Fruit fly (Drosophila melanogaster) whole organism, embryonic: Measurements from ENCODE around the gene Mvd.

Source experiments
- Asciz ChIP-seq: fragments of 200-800 bp; sonication (Bioruptor generic); optimal IDR thresholded peaks from 2 replicates; lab custom pipeline; 2017; ENCODE audit warnings: missing biosample characterization, mild to moderate bottlenecking, missing genetic modification characterization, missing genetic modification reagents
- BEAF-32 ChIP-seq: fragments of 200-800 bp; sonication (Bioruptor generic); optimal IDR thresholded peaks from 3 replicates; lab custom pipeline; 2017; ENCODE audit warnings: missing biosample characterization, missing genetic modification characterization, mild to moderate bottlenecking, moderate library complexity, missing genetic modification reagents
- Blimp-1 ChIP-seq: fragments of 200-800 bp; sonication (Bioruptor generic); optimal IDR thresholded peaks from 3 replicates; lab custom pipeline; 2018; ENCODE audit warnings: missing biosample characterization, missing genetic modification characterization, mild to moderate bottlenecking, moderate library complexity, missing genetic modification reagents
- CG1024 ChIP-seq: fragments of 200-800 bp; sonication (Bioruptor generic); IDR thresholded peaks from 2 replicates; pipeline ENCODE4 v1.3.6; 2022; ENCODE audit warnings: missing biosample characterization, missing genetic modification characterization
- CG10543 ChIP-seq: fragments of 200-800 bp; sonication (Bioruptor generic); optimal IDR thresholded peaks from 3 replicates; lab custom pipeline; 2017; ENCODE audit warnings: missing biosample characterization, mild to moderate bottlenecking, missing genetic modification characterization, moderate library complexity
- CG12219 ChIP-seq: fragments of 200-800 bp; sonication (Bioruptor generic); optimal IDR thresholded peaks from 3 replicates; lab custom pipeline; 2018; ENCODE audit warnings: missing biosample characterization, mild to moderate bottlenecking, missing genetic modification characterization
- CG12769 ChIP-seq: fragments of 200-800 bp; sonication (Bioruptor generic); optimal IDR thresholded peaks from 2 replicates; lab custom pipeline; 2019; ENCODE audit warnings: missing biosample characterization, mild to moderate bottlenecking, missing genetic modification characterization, moderate library complexity
- CG13894 ChIP-seq: fragments of 200-800 bp; sonication (Bioruptor generic); optimal IDR thresholded peaks from 3 replicates; lab custom pipeline; 2018; ENCODE audit warnings: missing biosample characterization, mild to moderate bottlenecking, missing genetic modification characterization, moderate library complexity
- CG16779 ChIP-seq: fragments of 200-800 bp; sonication (Bioruptor generic); IDR thresholded peaks from 2 replicates; pipeline ENCODE4 v1.3.6; 2022; ENCODE audit warnings: missing biosample characterization, missing genetic modification characterization
- CG18476 ChIP-seq: fragments of 200-800 bp; sonication (Bioruptor generic); optimal IDR thresholded peaks from 2 replicates; lab custom pipeline; 2016; ENCODE audit warnings: missing biosample characterization, mild to moderate bottlenecking, missing genetic modification characterization
- CG2116 ChIP-seq: fragments of 200-800 bp; sonication (Bioruptor generic); optimal IDR thresholded peaks from 3 replicates; lab custom pipeline; 2018; ENCODE audit warnings: missing biosample characterization, mild to moderate bottlenecking, missing genetic modification characterization
- CG2202 ChIP-seq: fragments of 200-800 bp; sonication (Bioruptor generic); optimal IDR thresholded peaks from 2 replicates; lab custom pipeline; 2018; ENCODE audit warnings: missing biosample characterization, mild to moderate bottlenecking, missing genetic modification characterization
- CG30431 ChIP-seq: fragments of 200-800 bp; sonication (Bioruptor generic); optimal IDR thresholded peaks from 2 replicates; lab custom pipeline; 2017; ENCODE audit warnings: missing biosample characterization, missing genetic modification characterization
- CG34376 ChIP-seq: fragments of 200-800 bp; sonication (Bioruptor generic); optimal IDR thresholded peaks from 2 replicates; lab custom pipeline; 2018; ENCODE audit warnings: missing biosample characterization, mild to moderate bottlenecking, missing genetic modification characterization
- CG34422 ChIP-seq: fragments of 200-800 bp; sonication (Bioruptor generic); IDR thresholded peaks from 3 replicates; pipeline ENCODE4 v1.3.6; 2022; ENCODE audit warnings: missing biosample characterization, missing genetic modification characterization
- CG43689 ChIP-seq: fragments of 200-800 bp; sonication (Bioruptor generic); IDR thresholded peaks from 2 replicates; pipeline ENCODE4 v1.3.6; 2022; ENCODE audit warnings: missing biosample characterization, missing genetic modification characterization
- CG5953 ChIP-seq: fragments of 200-800 bp; sonication (Bioruptor generic); IDR thresholded peaks from 2 replicates; pipeline ENCODE4 v1.3.6; 2022; ENCODE audit warnings: missing biosample characterization, missing genetic modification characterization
- CG6654 ChIP-seq: fragments of 200-800 bp; sonication (Bioruptor generic); optimal IDR thresholded peaks from 2 replicates; lab custom pipeline; 2017; ENCODE audit warnings: missing biosample characterization, mild to moderate bottlenecking, missing genetic modification characterization
- CG6765 ChIP-seq: fragments of 200-800 bp; sonication (Bioruptor generic); optimal IDR thresholded peaks from 3 replicates; lab custom pipeline; 2017; ENCODE audit warnings: missing biosample characterization, mild to moderate bottlenecking, missing genetic modification characterization
- CG7839 ChIP-seq: fragments of 200-800 bp; sonication (Bioruptor generic); optimal IDR thresholded peaks from 3 replicates; lab custom pipeline; 2018; ENCODE audit warnings: missing biosample characterization, mild to moderate bottlenecking, missing genetic modification characterization, moderate library complexity
- CG7963 ChIP-seq: fragments of 200-800 bp; sonication (Bioruptor generic); IDR thresholded peaks from 3 replicates; pipeline ENCODE4 v1.3.6; 2022; ENCODE audit warnings: missing biosample characterization, missing genetic modification characterization; ENCODE audit not compliant: partially characterized antibody
- CG7987 ChIP-seq: fragments of 200-800 bp; sonication (Bioruptor generic); optimal IDR thresholded peaks from 2 replicates; lab custom pipeline; 2018; ENCODE audit warnings: missing biosample characterization, mild to moderate bottlenecking, missing genetic modification characterization, moderate library complexity
- CG8478 ChIP-seq: fragments of >200 bp; optimal IDR thresholded peaks from 2 replicates; lab custom pipeline; 2018
- CG9876 ChIP-seq: fragments of 200-800 bp; sonication (Bioruptor generic); optimal IDR thresholded peaks from 2 replicates; lab custom pipeline; 2016; ENCODE audit warnings: missing biosample characterization, missing genetic modification characterization
- CrebB ChIP-seq: fragments of 200-800 bp; sonication (Bioruptor generic); optimal IDR thresholded peaks from 3 replicates; lab custom pipeline; 2018; ENCODE audit warnings: missing biosample characterization, mild to moderate bottlenecking, missing genetic modification characterization
- D19A ChIP-seq: fragments of 200-800 bp; optimal IDR thresholded peaks from 3 replicates; lab custom pipeline; 2019; ENCODE audit warnings: missing biosample characterization, mild to moderate bottlenecking, missing genetic modification characterization, moderate library complexity
- Dbx ChIP-seq: fragments of 200-800 bp; sonication (Bioruptor generic); IDR thresholded peaks from 3 replicates; pipeline ENCODE4 v1.3.6; 2022; ENCODE audit warnings: missing biosample characterization, missing genetic modification characterization
- E2f1 ChIP-seq: fragments of 200-800 bp; sonication (Bioruptor generic); IDR thresholded peaks from 2 replicates; pipeline ENCODE4 v1.3.6; 2022; ENCODE audit warnings: missing biosample characterization, missing genetic modification characterization
- HLH4C ChIP-seq: fragments of 200-800 bp; sonication (Bioruptor generic); IDR thresholded peaks from 3 replicates; pipeline ENCODE4 v1.3.6; 2022; ENCODE audit warnings: missing biosample characterization, missing genetic modification characterization; ENCODE audit not compliant: partially characterized antibody
- Mad ChIP-seq: fragments of 200-800 bp; sonication (Bioruptor generic); optimal IDR thresholded peaks from 2 replicates; lab custom pipeline; 2016; ENCODE audit warnings: missing biosample characterization, missing genetic modification characterization
- Max ChIP-seq: fragments of 200-800 bp; sonication (Bioruptor generic); optimal IDR thresholded peaks from 2 replicates; lab custom pipeline; 2016; ENCODE audit warnings: missing biosample characterization, mild to moderate bottlenecking, missing genetic modification characterization
- Meics ChIP-seq: fragments of 200-800 bp; sonication (Bioruptor generic); optimal IDR thresholded peaks from 2 replicates; lab custom pipeline; 2017; ENCODE audit warnings: missing biosample characterization, mild to moderate bottlenecking, missing genetic modification characterization
- NC2α ChIP-seq: fragments of 200-800 bp; sonication (Bioruptor generic); optimal IDR thresholded peaks from 2 replicates; lab custom pipeline; 2016; ENCODE audit warnings: missing biosample characterization, missing genetic modification characterization
- Side ChIP-seq: fragments of 200-800 bp; sonication (Bioruptor generic); optimal IDR thresholded peaks from 2 replicates; lab custom pipeline; 2016; ENCODE audit warnings: missing biosample characterization, missing genetic modification characterization
- Usf ChIP-seq: fragments of 200-800 bp; sonication (Bioruptor generic); optimal IDR thresholded peaks from 2 replicates; lab custom pipeline; 2017; ENCODE audit warnings: missing genotype, missing biosample characterization, missing genetic modification characterization
- al ChIP-seq: fragments of 200-800 bp; sonication (Bioruptor generic); IDR thresholded peaks from 2 replicates; pipeline ENCODE4 v1.3.6; 2022; ENCODE audit warnings: missing biosample characterization, missing genetic modification characterization
- amos ChIP-seq: fragments of 200-800 bp; sonication (Bioruptor generic); IDR thresholded peaks from 2 replicates; pipeline ENCODE4 v1.3.6; 2022; ENCODE audit warnings: missing biosample characterization, missing genetic modification characterization; ENCODE audit not compliant: partially characterized antibody
- dan ChIP-seq: fragments of 200-800 bp; sonication (Bioruptor generic); IDR thresholded peaks from 2 replicates; pipeline ENCODE4 v1.3.6; 2022; ENCODE audit warnings: missing biosample characterization, missing genetic modification characterization
- fd64A ChIP-seq: fragments of 200-800 bp; sonication (Bioruptor generic); optimal IDR thresholded peaks from 3 replicates; lab custom pipeline; 2018; ENCODE audit warnings: missing biosample characterization, mild to moderate bottlenecking, missing genetic modification characterization
- gsb-n ChIP-seq: fragments of 200-800 bp; sonication (Bioruptor generic); optimal IDR thresholded peaks from 3 replicates; lab custom pipeline; 2018; ENCODE audit warnings: missing biosample characterization, mild to moderate bottlenecking, missing genetic modification characterization
- hth ChIP-seq: fragments of >200 bp; optimal IDR thresholded peaks from 2 replicates; lab custom pipeline; 2017; ENCODE audit warnings: inconsistent platforms
- klu ChIP-seq: fragments of 200-800 bp; sonication (Bioruptor generic); IDR thresholded peaks from 2 replicates; pipeline ENCODE4 v1.3.6; 2022; ENCODE audit warnings: missing biosample characterization, missing genetic modification characterization
- kni ChIP-seq: fragments of 200-800 bp; sonication (Bioruptor generic); optimal IDR thresholded peaks from 3 replicates; lab custom pipeline; 2017; ENCODE audit warnings: mild to moderate bottlenecking, missing biosample characterization, missing genetic modification reagents, missing genetic modification characterization
- lov ChIP-seq, 2 experiments: fragments of 200-800 bp in 1 of 2; fragments of >200 bp in 1 of 2; sonication (Bioruptor generic) in 1 of 2; IDR thresholded peaks in 1 of 2; optimal IDR thresholded peaks in 1 of 2; 2 replicates in 1 of 2; 3 replicates in 1 of 2; pipeline versions ENCODE4 v1.3.6 to Lab custom; 2017 to 2022; ENCODE audit warnings: missing biosample characterization in 1 of 2, missing genetic modification characterization in 1 of 2
- maf-S ChIP-seq: fragments of 200-800 bp; sonication (Bioruptor generic); optimal IDR thresholded peaks from 2 replicates; lab custom pipeline; 2016; ENCODE audit warnings: missing biosample characterization, missing genetic modification characterization
- phol ChIP-seq: fragments of 200-800 bp; sonication (Bioruptor generic); optimal IDR thresholded peaks from 3 replicates; lab custom pipeline; 2018; ENCODE audit warnings: missing biosample characterization, mild to moderate bottlenecking, missing genetic modification characterization, moderate library complexity
- sd ChIP-seq: fragments of 200-800 bp; sonication (Bioruptor generic); optimal IDR thresholded peaks from 3 replicates; lab custom pipeline; 2018; ENCODE audit warnings: missing biosample characterization, mild to moderate bottlenecking, missing genetic modification characterization, moderate library complexity
- seq ChIP-seq: fragments of 200-800 bp; sonication (Bioruptor generic); IDR thresholded peaks from 2 replicates; pipeline ENCODE4 v1.3.6; 2022; ENCODE audit warnings: missing biosample characterization, missing genetic modification characterization
- shn ChIP-seq: fragments of 200-800 bp; sonication (Bioruptor generic); optimal IDR thresholded peaks from 3 replicates; lab custom pipeline; 2016; ENCODE audit warnings: missing biosample characterization, missing genetic modification characterization
- tio ChIP-seq: fragments of 200-800 bp; sonication (Bioruptor generic); optimal IDR thresholded peaks from 2 replicates; lab custom pipeline; 2017; ENCODE audit warnings: missing biosample characterization, missing genetic modification characterization, inconsistent platforms

The Mvd gene

DNA sequence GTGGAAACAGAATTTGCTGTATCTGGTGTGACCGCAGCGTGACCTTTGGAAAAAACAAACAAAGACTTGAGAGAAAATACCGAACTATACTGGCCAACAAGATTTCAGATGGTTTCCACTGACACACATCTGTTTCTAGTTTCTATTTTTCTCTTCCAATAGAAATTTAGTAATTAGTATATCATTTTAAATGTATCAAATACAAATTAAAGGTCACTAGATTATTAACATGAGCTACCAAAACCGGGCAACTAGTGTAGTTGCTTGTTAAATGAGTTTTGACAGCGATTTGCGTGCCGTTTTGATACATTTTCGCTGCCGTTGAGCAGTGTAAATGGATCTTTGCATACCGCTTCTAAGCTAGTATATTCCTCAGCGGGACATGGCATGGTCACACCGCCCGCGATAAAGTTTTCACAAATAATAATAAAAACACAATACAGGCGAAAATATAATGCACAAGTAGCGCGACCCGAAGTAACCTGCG lies 45.2 kb upstream of the Mvd start, which contains the start of the genes Pis and Hap40 (continued):
- peak; percentile 58 for TF ChIP-seq sd (tag; lab: Kevin White, UChicago)
- TF ChIP-seq Usf (GFP tag; lab: Kevin White, UChicago): peak; percentile 55
- TF ChIP-seq CG43689 (GFP tag; lab: Robert Waterston, UW): no peak
- TF ChIP-seq HLH4C: no peak
- TF ChIP-seq Asciz (GFP tag; lab: Kevin White, UChicago): no peak
- peak; percentile 74 for TF ChIP-seq CG13894
- TF ChIP-seq hth (lab: Kevin White, UChicago): no peak
- peak; percentile 63 for TF ChIP-seq Max
- TF ChIP-seq Side (GFP tag; lab: Kevin White, UChicago): no peak
- TF ChIP-seq klu (GFP tag; lab: Robert Waterston, UW): peak; percentile 62; the same call in 1 of the 2 replicates
- no peak for TF ChIP-seq CG16779 (GFP tag; lab: Robert Waterston, UW)
- no peak for TF ChIP-seq CG9876 (GFP tag; lab: Kevin White, UChicago)
- TF ChIP-seq E2f1 (GFP tag; lab: Robert Waterston, UW): peak; percentile 17; the same call in 1 of the 2 replicates
- no peak for TF ChIP-seq CG7987 (GFP tag; lab: Kevin White, UChicago)
- no peak for TF ChIP-seq NC2α
- no peak for TF ChIP-seq Blimp-1
- TF ChIP-seq CG2116: peak; percentile 49
- TF ChIP-seq gsb-n: peak; percentile 45
- 0 out of 3 replicates have a peak, but pooled peaks have one; percentile 49 for TF ChIP-seq Dbx
- TF ChIP-seq CG30431 (GFP tag; lab: Kevin White, UChicago): peak; percentile 53
- TF ChIP-seq Meics (GFP tag; lab: Kevin White, UChicago): peak; percentile 67
- TF ChIP-seq lov (optimal IDR thresholded peaks at IDR 0.05; lab: Kevin White, UChicago): no peak
- no peak for TF ChIP-seq lov (GFP tag; IDR thresholded peaks at IDR 0.05; lab: Robert Waterston, UW)
- TF ChIP-seq BEAF-32 (GFP tag; lab: Kevin White, UChicago): peak; percentile 56
- peak; percentile 41 for TF ChIP-seq shn (GFP tag; lab: Kevin White, UChicago)
- TF ChIP-seq CG8478 (lab: Kevin White, UChicago): no peak
- peak; percentile 61 for TF ChIP-seq Mad (GFP tag; lab: Kevin White, UChicago)
- no peak for TF ChIP-seq CG7963 (GFP tag; lab: Robert Waterston, UW)
- TF ChIP-seq dan (GFP tag; lab: Robert Waterston, UW): no peak; the same call in 1 of the 2 replicates
- peak; percentile 58 for TF ChIP-seq al (GFP tag; lab: Robert Waterston, UW)
- TF ChIP-seq fd64A (GFP tag; lab: Kevin White, UChicago): no peak
- no peak for TF ChIP-seq CG1024
- TF ChIP-seq CG10543 (GFP tag; lab: Kevin White, UChicago): peak; percentile 68
- TF ChIP-seq D19A (tag; lab: Kevin White, UChicago): peak; percentile 51
- TF ChIP-seq amos (GFP tag; lab: Robert Waterston, UW): no peak
- peak; percentile 33 for TF ChIP-seq kni (GFP tag; lab: Kevin White, UChicago)
- TF ChIP-seq CrebB (tag; lab: Kevin White, UChicago): no peak
- TF ChIP-seq CG34376 (GFP tag; lab: Kevin White, UChicago): peak; percentile 38
- no peak for TF ChIP-seq CG6654 (GFP tag; lab: Kevin White, UChicago)
- TF ChIP-seq CG12769 (tag; lab: Kevin White, UChicago): peak; percentile 61
- no peak for TF ChIP-seq CG5953
- peak; percentile 48 for TF ChIP-seq CG18476
- peak; percentile 85 for TF ChIP-seq phol (tag; lab: Kevin White, UChicago)
- no peak for TF ChIP-seq CG2202 (tag; lab: Kevin White, UChicago)
- no peak for TF ChIP-seq CG6765 (GFP tag; lab: Kevin White, UChicago)
- TF ChIP-seq CG7839: peak; percentile 82
- peak; percentile 61; the same call in 2 of the 3 replicates for TF ChIP-seq CG34422 (GFP tag; lab: Robert Waterston, UW)
- peak; percentile 51; the same call in 1 of the 2 replicates for TF ChIP-seq seq (GFP tag; lab: Robert Waterston, UW)
- TF ChIP-seq tio (GFP tag; lab: Kevin White, UChicago): no peak
- peak; percentile 0 for TF ChIP-seq maf-S (GFP tag; lab: Kevin White, UChicago)
- peak; percentile 43 for TF ChIP-seq CG12219
